Fruit fly (Drosophila melanogaster) S2 (cell line): ENCODE measurements around the gene Galk.
A peak's percentile ranks its signal among the peaks of the same experiment; 100 is the strongest.

ENCODE experiments used
- CG8478 ChIP-seq: fragments of >200 bp; optimal IDR thresholded peaks from 2 replicates; lab custom pipeline; 2018
- CTCF ChIP-seq, 2 experiments: fragments of >200 bp; optimal IDR thresholded peaks; 2 replicates each; lab custom pipeline; 2018

Gene Galk

DNA sequence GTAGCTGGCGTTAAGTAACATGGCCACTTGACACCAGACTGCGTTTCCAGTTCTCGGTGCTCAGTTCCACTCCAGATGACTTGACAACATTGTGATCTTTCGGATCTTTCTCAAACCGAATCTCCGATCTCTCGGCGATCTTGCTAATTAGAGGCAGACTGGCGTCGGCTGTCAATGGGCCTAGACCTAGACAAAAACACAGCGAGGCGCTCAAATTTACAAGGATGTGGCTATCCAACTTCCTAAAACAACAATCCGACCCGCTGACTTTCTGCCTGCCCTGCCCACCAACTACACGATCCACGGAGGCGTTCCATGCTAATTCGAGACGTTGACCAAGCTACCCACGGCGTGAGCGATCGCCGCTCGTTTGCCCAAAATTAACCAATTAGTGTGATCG, 27.9 kb upstream of the Galk start:
- TF ChIP-seq CG8478 (lab: Kevin White, UChicago) (no peak), CTCF (optimal IDR thresholded peaks at IDR 0.05; lab: Kevin White, UChicago) (no peak)

DNA sequence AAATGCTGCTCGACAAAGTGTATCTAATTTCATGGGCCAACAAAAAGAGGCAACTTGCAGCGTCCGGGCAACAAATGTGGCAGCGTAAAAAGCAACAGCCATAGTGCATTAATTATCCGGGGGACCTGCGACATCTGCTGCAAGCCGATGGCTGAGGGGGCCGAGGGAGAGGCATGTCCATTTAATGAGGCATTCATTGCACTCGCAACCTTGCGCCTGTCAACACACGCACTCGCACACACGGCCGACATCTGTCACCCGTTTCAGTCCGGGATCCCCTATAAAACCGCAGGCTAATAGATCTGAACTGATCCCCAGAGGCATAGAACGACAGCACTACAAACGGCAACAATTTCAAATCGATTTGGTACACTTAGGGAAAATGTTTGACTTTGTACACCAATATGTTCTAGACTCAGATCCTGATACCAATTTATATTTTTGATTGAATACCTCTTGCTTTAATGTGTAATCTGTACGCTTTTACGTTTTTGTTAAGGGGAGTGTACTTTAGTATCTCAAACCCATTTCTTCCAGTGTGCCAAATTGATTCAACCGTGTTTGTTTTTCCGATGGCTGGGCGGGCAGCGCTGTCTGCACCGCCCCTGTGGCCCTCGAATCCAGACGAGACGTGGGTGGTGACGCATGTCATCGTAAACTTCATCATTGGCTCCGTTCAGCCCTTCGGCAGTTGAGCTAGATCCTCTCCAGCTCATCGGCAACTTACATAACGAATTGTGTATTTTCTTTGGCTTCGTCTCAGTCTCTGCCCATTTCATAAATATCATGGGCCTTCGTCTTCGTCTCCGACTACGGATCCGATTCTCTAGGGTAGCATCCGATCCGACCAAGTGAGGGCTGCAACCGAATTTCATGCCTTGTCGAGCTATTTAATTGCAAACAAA, 25.8 kb upstream of the Galk start:
- TF ChIP-seq CTCF (optimal IDR thresholded peaks at IDR 0.05; lab: Kevin White, UChicago), result no peak
- no peak for TF ChIP-seq CG8478 (lab: Kevin White, UChicago)

DNA sequence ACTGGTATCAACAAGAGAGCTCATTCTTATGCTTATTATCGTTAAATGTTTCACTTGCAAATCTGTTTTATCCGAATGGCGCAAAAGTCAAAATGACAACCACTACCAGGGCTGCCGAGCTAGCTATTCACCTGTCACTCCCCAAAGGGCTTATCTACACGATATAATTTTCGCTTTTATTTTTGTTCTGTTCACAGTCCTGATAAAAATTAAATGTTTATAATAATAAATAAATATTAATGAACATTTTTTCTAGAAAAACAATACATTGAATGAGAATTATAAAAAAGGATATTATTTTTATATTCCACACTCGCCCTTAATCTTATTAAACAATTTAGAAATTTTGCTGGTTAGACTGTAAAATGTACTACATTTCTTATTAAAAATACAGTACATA, 23.8 kb upstream of the Galk start, which contains the start of gene CG5194:
Gene CG5194 (minus strand): TSS at position 101 of the 400 bp plus-strand sequence.
- TF ChIP-seq CG8478 (lab: Kevin White, UChicago) (no peak), CTCF (optimal IDR thresholded peaks at IDR 0.05; lab: Kevin White, UChicago) (no peak)

DNA sequence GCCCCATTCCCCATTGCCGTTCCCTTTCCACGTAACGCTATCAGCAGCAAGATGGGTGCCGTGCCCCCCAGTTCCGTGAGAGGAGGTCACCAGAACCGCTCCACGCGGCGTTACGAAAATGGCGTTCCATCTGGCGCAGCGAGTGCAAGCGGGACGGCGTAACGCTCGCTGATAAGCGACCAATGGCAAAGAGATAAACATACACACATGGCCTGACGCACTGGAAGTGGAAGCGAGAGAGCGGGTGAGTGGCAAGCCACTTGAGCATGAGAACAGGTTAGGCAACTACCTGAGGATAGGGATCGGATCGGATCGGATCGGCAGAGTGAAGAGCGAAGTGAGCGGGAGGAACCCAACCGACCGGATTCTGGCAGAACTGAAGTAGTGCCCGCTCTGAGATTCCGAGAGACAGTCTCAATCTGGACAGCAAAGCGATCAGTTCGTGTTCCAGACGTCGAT, 18.9 kb upstream of the Galk start, which contains the start of gene Doc3:
Gene Doc3 (plus strand): TSS at position 409 of the 459 bp plus-strand sequence.
- TF ChIP-seq CG8478 (lab: Kevin White, UChicago) (no peak), CTCF (optimal IDR thresholded peaks at IDR 0.05; lab: Kevin White, UChicago) (peak in 1 of 2 experiments; percentile 24)

DNA sequence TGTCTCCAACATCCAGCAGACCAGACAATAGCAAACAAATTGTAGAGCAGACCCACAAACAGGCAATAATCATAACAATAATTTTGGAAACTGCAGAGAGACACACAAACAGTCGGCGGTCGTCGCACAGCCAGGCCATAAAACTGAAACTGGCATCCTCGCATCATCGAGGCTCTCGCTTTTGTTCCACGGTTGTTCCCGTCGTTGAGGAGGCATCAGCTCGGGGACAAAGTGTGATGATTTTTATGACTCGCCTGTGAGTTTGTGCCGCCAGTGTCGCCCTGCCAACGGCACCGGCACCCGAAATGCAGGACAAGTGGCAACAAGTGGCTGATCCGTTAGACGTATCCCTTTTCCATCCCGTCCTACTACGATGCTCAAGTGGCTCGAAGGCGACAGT, 17.5 kb upstream of the Galk start:
- TF ChIP-seq CG8478 (lab: Kevin White, UChicago) (no peak), CTCF (optimal IDR thresholded peaks at IDR 0.05; lab: Kevin White, UChicago) (no peak)

DNA sequence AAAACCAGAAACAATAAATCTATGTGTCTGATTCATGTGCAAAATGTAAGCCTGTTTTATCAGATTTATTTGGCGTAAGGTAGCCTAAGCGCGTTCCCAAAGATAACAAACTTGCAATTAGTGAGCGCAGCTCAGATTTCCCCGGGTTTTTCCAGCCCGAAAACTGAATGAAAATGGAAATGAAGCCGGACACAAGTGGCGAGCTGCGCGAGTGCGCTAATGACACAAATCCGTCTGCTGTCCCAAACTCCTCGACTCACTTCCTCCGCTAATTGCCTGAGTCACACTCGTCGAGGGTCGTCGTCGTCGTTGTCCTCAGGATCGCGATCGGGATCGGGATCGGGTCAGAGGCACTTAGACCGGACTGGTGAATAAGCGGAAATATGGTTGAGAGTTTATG, 16.6 kb upstream of the Galk start:
- TF ChIP-seq CG8478 (lab: Kevin White, UChicago) (no peak), CTCF (optimal IDR thresholded peaks at IDR 0.05; lab: Kevin White, UChicago) (no peak)

DNA sequence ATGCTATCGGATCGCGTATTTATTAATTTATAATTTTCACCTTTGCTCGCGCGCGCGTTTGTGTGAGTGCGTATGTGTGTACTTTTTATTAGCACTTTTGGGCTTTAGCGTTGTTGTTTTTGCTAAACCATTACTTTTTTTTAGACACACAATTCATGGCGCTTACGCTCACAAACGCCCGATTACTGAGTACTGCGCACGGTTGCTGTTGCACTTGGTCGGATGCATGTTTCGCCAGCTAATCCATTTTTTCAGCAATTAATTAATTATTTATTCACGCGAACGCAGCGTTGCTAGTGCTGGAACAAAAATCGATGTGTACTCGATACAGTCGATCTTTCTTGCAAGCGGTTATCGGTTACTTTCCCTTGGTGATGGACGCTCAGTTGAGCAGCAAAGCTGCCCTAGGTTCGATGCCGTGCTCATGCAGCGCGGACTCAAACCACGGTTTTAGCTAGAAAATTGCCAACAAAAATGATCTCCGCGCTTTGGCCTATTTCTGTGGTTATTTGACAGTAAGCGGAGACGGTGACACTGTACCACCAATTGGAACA, 11.9 kb upstream of the Galk start, which contains the start of the genes smg and CG5087:
Gene smg (minus strand): TSS at position 304 of the 554 bp plus-strand sequence.
Gene CG5087 (plus strand): TSS at position 499 of the 554 bp plus-strand sequence.
- peak; percentile 70 to 78 for TF ChIP-seq CTCF (optimal IDR thresholded peaks at IDR 0.05; lab: Kevin White, UChicago)
- no peak for TF ChIP-seq CG8478 (lab: Kevin White, UChicago)

DNA sequence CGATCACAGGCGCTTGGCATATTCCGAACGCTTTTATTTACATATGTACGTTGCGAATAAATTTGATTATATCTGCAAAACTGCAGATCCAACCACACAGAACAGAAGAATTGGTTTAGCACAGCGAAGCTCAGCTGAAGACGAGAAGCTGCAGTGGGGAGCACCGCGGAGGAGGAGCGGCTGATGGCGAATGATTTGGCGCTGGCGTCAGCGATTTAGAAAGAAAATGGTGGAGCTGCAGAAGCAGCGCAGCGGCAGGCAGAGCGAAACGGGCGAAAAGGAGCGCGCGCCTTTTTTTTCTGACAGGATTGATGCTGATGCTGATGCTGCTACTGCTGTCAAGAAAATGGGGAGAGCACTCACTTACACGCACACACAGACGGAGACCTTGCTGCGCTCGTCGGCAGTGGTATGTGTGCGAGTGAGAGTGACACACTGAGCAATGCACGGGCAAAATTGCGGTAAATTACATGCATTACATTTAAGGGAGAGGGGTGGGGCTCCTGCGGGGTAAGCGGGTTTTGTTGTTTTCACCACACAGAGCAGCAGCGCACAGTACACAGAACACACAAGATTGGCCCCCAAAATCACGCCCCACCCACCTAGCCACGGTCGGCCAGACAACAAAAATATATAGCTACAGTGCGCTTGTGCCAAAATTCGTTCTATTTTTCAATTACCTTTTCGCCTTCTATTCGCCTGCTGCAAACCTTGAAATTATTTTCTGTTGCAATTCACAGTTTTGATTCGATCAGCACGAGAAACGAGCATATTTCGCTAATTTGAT, 11.2 kb upstream of the Galk start:
- TF ChIP-seq CG8478 (lab: Kevin White, UChicago) (no peak), CTCF (optimal IDR thresholded peaks at IDR 0.05; lab: Kevin White, UChicago) (no peak)

DNA sequence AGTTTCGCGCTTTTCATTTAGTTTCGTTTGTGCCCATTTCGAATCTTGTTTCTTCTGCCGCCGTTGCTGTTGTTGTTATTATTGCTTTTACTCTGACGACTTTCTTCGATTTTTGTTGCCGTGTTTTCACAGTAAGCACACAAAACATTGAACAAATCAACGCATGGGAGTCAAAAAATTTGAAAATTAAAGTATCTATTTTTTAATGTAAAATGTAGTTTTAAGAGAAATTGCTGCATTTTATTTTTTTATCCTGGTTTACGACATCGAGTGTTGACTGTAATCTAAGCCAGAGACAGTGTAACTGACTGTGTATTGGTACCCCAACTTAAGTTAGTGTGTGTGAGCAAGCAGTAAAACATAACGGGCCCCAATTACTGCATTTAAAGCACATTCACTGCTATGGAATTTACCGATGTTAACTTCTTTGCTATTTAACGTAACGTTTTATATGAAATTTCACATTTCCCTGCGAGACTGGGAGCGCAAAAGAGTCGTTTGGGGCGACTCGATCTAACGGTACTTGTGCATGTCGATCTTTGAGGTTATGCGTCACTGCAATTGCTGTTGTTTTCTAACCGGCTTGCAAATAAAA, 10.4 kb upstream of the Galk start:
- TF ChIP-seq CG8478 (lab: Kevin White, UChicago) (no peak), CTCF (optimal IDR thresholded peaks at IDR 0.05; lab: Kevin White, UChicago) (no peak)

DNA sequence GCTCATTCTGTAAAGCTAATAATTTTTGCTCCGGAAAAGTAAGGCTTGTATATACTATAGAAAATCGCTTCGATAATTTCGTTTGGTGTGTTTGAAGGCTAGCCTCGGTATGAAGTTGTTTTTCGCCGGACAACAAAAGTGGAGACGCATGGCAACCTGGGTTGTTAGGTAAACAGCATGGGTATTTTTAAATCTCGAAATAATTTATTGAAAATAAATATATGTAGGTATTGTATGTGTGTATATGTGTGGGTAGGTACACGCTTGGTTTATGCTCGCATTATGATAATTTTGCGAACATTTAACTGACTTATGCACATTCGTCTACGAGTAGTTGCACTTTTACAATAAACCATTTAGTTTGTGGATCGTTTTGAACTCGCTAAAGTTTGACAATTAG, 4.2 kb upstream of the Galk start, which contains the start of gene CG5280:
Gene CG5280 (minus strand): TSS at position 101 of the 400 bp plus-strand sequence.
- TF ChIP-seq CG8478 (lab: Kevin White, UChicago) (no peak), CTCF (optimal IDR thresholded peaks at IDR 0.05; lab: Kevin White, UChicago) (no peak)

DNA sequence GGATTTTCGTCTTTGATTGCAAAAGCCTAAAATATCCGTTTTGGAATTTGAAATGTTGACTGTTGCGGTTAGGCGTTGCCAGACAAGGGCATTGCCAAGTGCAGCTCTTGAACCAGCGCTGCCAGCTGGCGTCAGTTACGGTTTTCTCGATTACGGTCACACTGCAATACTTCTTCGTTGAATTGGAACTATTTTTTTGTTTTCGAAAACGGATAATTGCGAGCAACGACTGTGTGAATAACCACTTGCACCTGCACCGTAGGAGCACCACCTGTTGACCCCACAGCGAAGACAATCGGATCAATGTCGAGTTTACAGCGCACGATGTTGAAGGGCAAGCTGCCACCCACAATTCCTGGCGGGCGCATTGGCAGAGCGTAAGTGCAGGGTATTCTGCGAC, 691 bp upstream of the Galk start, which contains the start of gene CG5068:
Gene CG5068 (plus strand): TSS at position 129 of the 400 bp plus-strand sequence.
- TF ChIP-seq CTCF (optimal IDR thresholded peaks at IDR 0.05; lab: Kevin White, UChicago) (peak in 1 of 2 experiments; percentile 47), CG8478 (lab: Kevin White, UChicago) (no peak)

DNA sequence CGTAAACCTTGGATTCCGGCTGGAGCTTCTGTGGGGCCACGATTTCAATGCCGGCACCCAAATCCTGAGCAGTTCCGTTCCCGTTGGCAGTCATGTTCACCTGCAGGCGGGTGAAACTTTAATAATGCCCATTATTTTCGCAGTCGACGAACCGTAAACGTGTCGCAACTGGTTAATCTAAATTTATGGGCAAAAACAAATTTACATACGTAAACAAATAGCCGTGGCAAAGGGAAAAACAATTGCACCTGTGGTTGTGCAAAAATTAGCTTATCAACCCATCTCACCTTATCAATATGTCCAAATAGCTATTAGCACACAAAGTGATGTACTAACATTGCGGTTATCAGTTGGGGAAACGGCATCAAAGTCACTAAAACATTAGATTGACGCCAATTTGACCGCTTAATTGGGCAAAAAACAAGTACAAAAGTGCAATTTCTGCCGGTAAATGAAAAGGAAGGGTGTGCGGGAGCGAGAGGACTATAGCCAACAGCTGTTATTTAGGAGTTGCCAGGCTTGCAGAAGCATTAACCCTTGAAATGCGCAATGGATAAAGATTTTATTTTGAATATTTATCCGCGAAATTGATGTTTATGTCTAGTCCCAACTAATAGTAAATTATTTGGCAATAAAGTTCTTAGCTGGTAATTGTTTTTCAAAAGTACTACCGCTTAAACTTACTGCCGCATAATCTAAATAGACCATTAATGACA, 601 bp downstream of the Galk start:
- TF ChIP-seq CG8478 (lab: Kevin White, UChicago) (no peak), CTCF (optimal IDR thresholded peaks at IDR 0.05; lab: Kevin White, UChicago) (no peak)

DNA sequence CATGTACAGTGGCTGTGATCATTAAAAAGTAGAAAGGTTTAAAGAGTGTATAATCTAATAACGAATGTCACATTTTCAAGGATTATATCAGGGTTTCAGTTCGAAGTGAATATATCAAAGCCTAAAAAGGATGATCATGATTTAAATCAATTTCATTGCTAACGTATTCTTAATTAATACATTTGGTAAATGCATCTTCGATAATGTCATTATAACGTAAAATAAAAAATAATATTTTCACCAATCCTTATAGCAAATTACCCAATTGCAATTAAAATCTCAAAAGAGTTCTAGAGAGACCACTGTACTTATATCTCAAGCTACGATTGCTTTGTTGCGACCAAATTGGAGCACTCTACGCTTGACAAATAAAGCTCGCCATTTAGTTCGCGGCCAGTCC, 3.8 kb downstream of the Galk start:
- no peak for TF ChIP-seq CG8478 (lab: Kevin White, UChicago)
